Fruit fly (Drosophila melanogaster): ENCODE measurements around the gene Boh1.

- TF ChIP-seq CG12768 (GFP tag; optimal IDR thresholded peaks at IDR 0.05) (no peak), CG1620 (GFP tag; optimal IDR thresholded peaks at IDR 0.05) (no peak), Clk (GFP tag; optimal IDR thresholded peaks at IDR 0.05) (no peak), CG7045 (GFP tag; optimal IDR thresholded peaks at IDR 0.05) (no peak), pad (GFP tag; optimal IDR thresholded peaks at IDR 0.05) (no peak), Hr96 (GFP tag; optimal IDR thresholded peaks at IDR 0.05) (no peak), kay (GFP tag; ENCODE audit: borderline replicate concordance) (no peak), CG14711 (tag; optimal IDR thresholded peaks at IDR 0.05) (no peak), CG33017 (tag; optimal IDR thresholded peaks at IDR 0.05) (no peak), cic (GFP tag; optimal IDR thresholded peaks at IDR 0.05) (no peak), CG5204 (GFP tag; optimal IDR thresholded peaks at IDR 0.05) (no peak), ovo (GFP tag; optimal IDR thresholded peaks at IDR 0.05) (no peak), Mnt (GFP tag; optimal IDR thresholded peaks at IDR 0.05) (no peak), CG11617 (GFP tag; optimal IDR thresholded peaks at IDR 0.05) (no peak)
These were observed 2.9 kb upstream of the Boh1 start, which contains the start of gene BCAS2 for dm6 chr3R:27921982-27922672.
